Fruit fly (Drosophila melanogaster): ENCODE results near the gene CG17068.
"Not testable (repeated sequence)": the region's sequence is repeated elsewhere in the genome, so short reads cannot be mapped to it uniquely, and the experiment has no call there.

The CG17068 gene

dm6 chrX:20251069-20251468, at the start of gene CG17068, which contains the start of gene Rab10:
CG17068 (minus strand) TSS chrX:20251093.
Rab10 (plus strand) TSS chrX:20251338.
- TF ChIP-seq usp (GFP tag; optimal IDR thresholded peaks at IDR 0.05): no peak
- no peak for TF ChIP-seq psq (optimal IDR thresholded peaks at IDR 0.05)
- TF ChIP-seq CG8478 (optimal IDR thresholded peaks at IDR 0.05): no peak
- TF ChIP-seq pan (optimal IDR thresholded peaks at IDR 0.05): no peak
- TF ChIP-seq EcR (GFP tag; optimal IDR thresholded peaks at IDR 0.05): no peak
- TF ChIP-seq Dll (optimal IDR thresholded peaks at IDR 0.05): no peak

dm6 chrX:20269669-20270068, 18.8 kb upstream of the CG17068 start, which contains the start of gene Inx6:
Inx6 (minus strand) TSS chrX:20269769.
- no peak for TF ChIP-seq usp (GFP tag; optimal IDR thresholded peaks at IDR 0.05)
- TF ChIP-seq CG8478 (optimal IDR thresholded peaks at IDR 0.05): no peak
- no peak for TF ChIP-seq Dll (optimal IDR thresholded peaks at IDR 0.05)
- TF ChIP-seq psq (optimal IDR thresholded peaks at IDR 0.05): no peak
- no peak for TF ChIP-seq pan (optimal IDR thresholded peaks at IDR 0.05)
- TF ChIP-seq EcR (GFP tag; optimal IDR thresholded peaks at IDR 0.05): no peak

dm6 chrX:20258939-20259338, 8.0 kb upstream of the CG17068 start, which contains the start of gene CG42577:
CG42577 (plus strand) TSS chrX:20259239.
- TF ChIP-seq usp (GFP tag; optimal IDR thresholded peaks at IDR 0.05); EcR (GFP tag; optimal IDR thresholded peaks at IDR 0.05); CG8478 (optimal IDR thresholded peaks at IDR 0.05): not testable (repeated sequence)

- TF ChIP-seq CG8478 (optimal IDR thresholded peaks at IDR 0.05) (no peak), Dll (optimal IDR thresholded peaks at IDR 0.05) (no peak), EcR (GFP tag; optimal IDR thresholded peaks at IDR 0.05) (no peak), pan (optimal IDR thresholded peaks at IDR 0.05) (no peak)
These were observed 6.1 kb upstream of the CG17068 start, which contains the start of gene CG17065 for dm6 chrX:20256849-20257590. CG17065 (minus strand) TSS chrX:20257199.

dm6 chrX:20255977-20256376, 5.1 kb upstream of the CG17068 start:
- TF ChIP-seq Dll (optimal IDR thresholded peaks at IDR 0.05) (no peak), CG8478 (optimal IDR thresholded peaks at IDR 0.05) (no peak), psq (optimal IDR thresholded peaks at IDR 0.05) (no peak), pan (optimal IDR thresholded peaks at IDR 0.05) (no peak), usp (GFP tag; optimal IDR thresholded peaks at IDR 0.05) (no peak)

dm6 chrX:20251586-20252160, 780 bp upstream of the CG17068 start:
- TF ChIP-seq Dll (optimal IDR thresholded peaks at IDR 0.05): no peak
- TF ChIP-seq EcR (GFP tag; optimal IDR thresholded peaks at IDR 0.05): no peak

dm6 chrX:20247710-20248109, 3.2 kb downstream of the CG17068 start:
- TF ChIP-seq CG8478 (optimal IDR thresholded peaks at IDR 0.05): no peak
- no peak for TF ChIP-seq Dll (optimal IDR thresholded peaks at IDR 0.05)
- no peak for TF ChIP-seq pan (optimal IDR thresholded peaks at IDR 0.05)
- TF ChIP-seq usp (GFP tag; optimal IDR thresholded peaks at IDR 0.05): no peak
- TF ChIP-seq EcR (GFP tag; optimal IDR thresholded peaks at IDR 0.05): no peak
- no peak for TF ChIP-seq psq (optimal IDR thresholded peaks at IDR 0.05)

dm6 chrX:20245218-20245863, 5.6 kb downstream of the CG17068 start:
- TF ChIP-seq CG8478 (optimal IDR thresholded peaks at IDR 0.05): no peak

dm6 chrX:20244278-20244677, 6.6 kb downstream of the CG17068 start, which contains the start of gene Peritrophin-A:
Peritrophin-A (plus strand) TSS chrX:20244647.
- TF ChIP-seq Dll (optimal IDR thresholded peaks at IDR 0.05): no peak
- no peak for TF ChIP-seq CG8478 (optimal IDR thresholded peaks at IDR 0.05)
- no peak for TF ChIP-seq usp (GFP tag; optimal IDR thresholded peaks at IDR 0.05)
- TF ChIP-seq EcR (GFP tag; optimal IDR thresholded peaks at IDR 0.05): no peak
- no peak for TF ChIP-seq psq (optimal IDR thresholded peaks at IDR 0.05)
- TF ChIP-seq pan (optimal IDR thresholded peaks at IDR 0.05): no peak

- TF ChIP-seq Dll (optimal IDR thresholded peaks at IDR 0.05) (no peak), pan (optimal IDR thresholded peaks at IDR 0.05) (no peak), CG8478 (optimal IDR thresholded peaks at IDR 0.05) (no peak), EcR (GFP tag; optimal IDR thresholded peaks at IDR 0.05) (no peak), psq (optimal IDR thresholded peaks at IDR 0.05) (no peak), usp (GFP tag; optimal IDR thresholded peaks at IDR 0.05) (no peak)
These were observed 7.5 kb downstream of the CG17068 start for dm6 chrX:20243274-20243839.

dm6 chrX:20240518-20241186, 10.2 kb downstream of the CG17068 start:
- TF ChIP-seq CG8478 (optimal IDR thresholded peaks at IDR 0.05) (no peak), Dll (optimal IDR thresholded peaks at IDR 0.05) (no peak)

dm6 chrX:20239608-20239941, 11.3 kb downstream of the CG17068 start, which contains the start of gene obst-A:
obst-A (plus strand) TSS chrX:20239855.
- TF ChIP-seq Dll (optimal IDR thresholded peaks at IDR 0.05) (no peak), pan (optimal IDR thresholded peaks at IDR 0.05) (no peak), EcR (GFP tag; optimal IDR thresholded peaks at IDR 0.05) (no peak), psq (optimal IDR thresholded peaks at IDR 0.05) (no peak), CG8478 (optimal IDR thresholded peaks at IDR 0.05) (no peak), usp (GFP tag; optimal IDR thresholded peaks at IDR 0.05) (no peak)
